Worm (Caenorhabditis elegans): Measurements from ENCODE around the gene cyp-37A1.

cyp-37A1 gene

ce11 chrII:14040204-14040842 is 23.6 kb upstream of the cyp-37A1 start:
- TF ChIP-seq mbf-1 (tag; optimal IDR thresholded peaks at IDR 0.05): no peak
- peak; percentile 85 for TF ChIP-seq sma-3 (GFP tag; optimal IDR thresholded peaks at IDR 0.05)
- TF ChIP-seq ama-1 (optimal IDR thresholded peaks at IDR 0.05): no peak
- TF ChIP-seq sem-4 (tag; optimal IDR thresholded peaks at IDR 0.05): peak; percentile 94
- peak; percentile 54 for TF ChIP-seq lin-11 (tag; optimal IDR thresholded peaks at IDR 0.05)
- no peak for TF ChIP-seq aly-2 (tag; optimal IDR thresholded peaks at IDR 0.05)
- TF ChIP-seq peb-1 (tag; optimal IDR thresholded peaks at IDR 0.05): no peak
- TF ChIP-seq ztf-1 (GFP tag; conservative IDR thresholded peaks at IDR 0.05): no peak
- TF ChIP-seq crh-2 (tag; optimal IDR thresholded peaks at IDR 0.05): peak; percentile 90
- TF ChIP-seq lin-39 (tag; optimal IDR thresholded peaks at IDR 0.05): no peak
- peak; percentile 51 for TF ChIP-seq snpc-4 (tag; optimal IDR thresholded peaks at IDR 0.05)
- peak; percentile 75 for TF ChIP-seq nhr-6 (tag; optimal IDR thresholded peaks at IDR 0.05)
- no peak for TF ChIP-seq elt-1 (tag; optimal IDR thresholded peaks at IDR 0.05)
- TF ChIP-seq gmeb-1 (tag; optimal IDR thresholded peaks at IDR 0.05): peak; percentile 54
- TF ChIP-seq C34F6.9 (tag; optimal IDR thresholded peaks at IDR 0.05): peak; percentile 84
- peak; percentile 93 for TF ChIP-seq nhr-21 (tag; optimal IDR thresholded peaks at IDR 0.05)
- peak; percentile 74 for TF ChIP-seq ceh-16 (tag; optimal IDR thresholded peaks at IDR 0.05)
- TF ChIP-seq elt-3 (tag; optimal IDR thresholded peaks at IDR 0.05): no peak
- TF ChIP-seq lsy-2 (tag; optimal IDR thresholded peaks at IDR 0.05): peak; percentile 70 to 92
- no peak for TF ChIP-seq nhr-10 (tag; optimal IDR thresholded peaks at IDR 0.05)
- peak; percentile 87 for TF ChIP-seq mab-5 (tag; optimal IDR thresholded peaks at IDR 0.05)
- peak; percentile 98 for TF ChIP-seq F13H6.1 (tag; optimal IDR thresholded peaks at IDR 0.05)
- no peak for TF ChIP-seq dmd-4 (tag; optimal IDR thresholded peaks at IDR 0.05)
- peak; percentile 29 for TF ChIP-seq ZK546.5 (tag; optimal IDR thresholded peaks at IDR 0.05)
- peak; percentile 89 for TF ChIP-seq egl-27 (tag; optimal IDR thresholded peaks at IDR 0.05)
- peak; percentile 44 for TF ChIP-seq unc-39 (tag; optimal IDR thresholded peaks at IDR 0.05)
- peak; percentile 87 for TF ChIP-seq ztf-4 (tag; optimal IDR thresholded peaks at IDR 0.05)
- no peak for TF ChIP-seq skn-1 (tag; optimal IDR thresholded peaks at IDR 0.05)
- TF ChIP-seq nhr-25 (tag; optimal IDR thresholded peaks at IDR 0.05): peak; percentile 80
- peak; percentile 0 for TF ChIP-seq R02D3.7 (tag; optimal IDR thresholded peaks at IDR 0.05)
- TF ChIP-seq nhr-11 (tag; optimal IDR thresholded peaks at IDR 0.05): peak; percentile 21
- peak; percentile 67 for TF ChIP-seq fos-1 (tag; optimal IDR thresholded peaks at IDR 0.05)
- no peak for TF ChIP-seq nhr-12 (tag; optimal IDR thresholded peaks at IDR 0.05)
- TF ChIP-seq alr-1 (tag; optimal IDR thresholded peaks at IDR 0.05): no peak
- TF ChIP-seq nhr-77 (tag; optimal IDR thresholded peaks at IDR 0.05): peak; percentile 84
- peak; percentile 96 to 98 for TF ChIP-seq mdl-1 (tag; optimal IDR thresholded peaks at IDR 0.05)
- TF ChIP-seq zag-1 (tag; optimal IDR thresholded peaks at IDR 0.05): peak; percentile 92
- TF ChIP-seq unc-62 (GFP tag; optimal IDR thresholded peaks at IDR 0.05): peak; percentile 67
- no peak for TF ChIP-seq ztf-11 (tag; optimal IDR thresholded peaks at IDR 0.05)
- TF ChIP-seq unc-55 (GFP tag; optimal IDR thresholded peaks at IDR 0.05): peak; percentile 80
- TF ChIP-seq Y55F3AM.14 (GFP tag; optimal IDR thresholded peaks at IDR 0.05): peak; percentile 96
- no peak for TF ChIP-seq nhr-237 (tag; optimal IDR thresholded peaks at IDR 0.05)
- TF ChIP-seq nhr-23 (tag; optimal IDR thresholded peaks at IDR 0.05): no peak
- TF ChIP-seq lin-13 (GFP tag; optimal IDR thresholded peaks at IDR 0.05): peak; percentile 79
- peak; percentile 60 for TF ChIP-seq blmp-1 (tag; optimal IDR thresholded peaks at IDR 0.05; ENCODE audit: insufficient read depth)
- peak; percentile 91 for TF ChIP-seq nhr-129 (tag; optimal IDR thresholded peaks at IDR 0.05)
- TF ChIP-seq ceh-82 (tag; optimal IDR thresholded peaks at IDR 0.05): peak; percentile 35
- TF ChIP-seq sma-9 (GFP tag; optimal IDR thresholded peaks at IDR 0.05): peak; percentile 98
- no peak for TF ChIP-seq sma-9 (tag; optimal IDR thresholded peaks at IDR 0.05)

Measured in whole organism, L2 larva.